Fruit fly (Drosophila melanogaster): ENCODE data around the gene Trmt61.

The Trmt61 gene

DNA sequence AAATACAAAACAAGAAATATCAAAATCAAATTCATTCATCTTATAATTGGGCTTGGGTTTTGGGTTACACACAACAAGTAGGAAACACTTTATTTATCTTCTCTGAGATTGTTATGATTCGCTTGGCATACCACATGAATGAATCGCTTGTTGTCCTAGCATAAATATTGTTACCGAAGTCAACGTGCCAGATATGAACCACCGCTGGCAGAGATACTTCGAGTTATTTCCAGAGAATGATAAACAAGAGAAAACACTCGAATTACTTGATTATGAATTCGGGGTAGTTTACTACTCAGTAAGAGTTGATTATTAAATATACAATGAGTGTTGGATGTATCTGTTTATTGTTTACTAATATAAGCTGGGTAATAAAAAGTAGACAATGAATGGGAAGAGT, 47.8 kb upstream of the Trmt61 start (continued):
- TF ChIP-seq CG34376 (GFP tag; optimal IDR thresholded peaks at IDR 0.05) (no peak), B-H2 (GFP tag; optimal IDR thresholded peaks at IDR 0.05) (no peak), sob (GFP tag; IDR thresholded peaks at IDR 0.05) (no peak), HmgZ (tag; optimal IDR thresholded peaks at IDR 0.05) (no peak), Ptx1 (GFP tag; IDR thresholded peaks at IDR 0.05) (no peak), dati (GFP tag; IDR thresholded peaks at IDR 0.05) (no peak), B-H1 (GFP tag; IDR thresholded peaks at IDR 0.05) (no peak), CG11085 (GFP tag; IDR thresholded peaks at IDR 0.05) (no peak), Lpt (GFP tag; optimal IDR thresholded peaks at IDR 0.05) (no peak), eyg (GFP tag; optimal IDR thresholded peaks at IDR 0.05) (no peak), Mes4 (GFP tag; optimal IDR thresholded peaks at IDR 0.05) (no peak), CG15601 (tag; optimal IDR thresholded peaks at IDR 0.05) (peak; percentile 79), Doc3 (GFP tag; IDR thresholded peaks at IDR 0.05; ENCODE audit: partially characterized antibody) (no peak), Antp (GFP tag; optimal IDR thresholded peaks at IDR 0.05) (no peak), toy (GFP tag; IDR thresholded peaks at IDR 0.05) (no peak), Dbx (GFP tag; IDR thresholded peaks at IDR 0.05) (no peak), CG1233 (GFP tag; optimal IDR thresholded peaks at IDR 0.05) (peak; percentile 63), CG3847 (GFP tag; IDR thresholded peaks at IDR 0.05) (no peak), al (GFP tag; IDR thresholded peaks at IDR 0.05) (no peak), tx (GFP tag; optimal IDR thresholded peaks at IDR 0.05) (no peak), tup (GFP tag; optimal IDR thresholded peaks at IDR 0.05) (no peak), CG17186 (GFP tag; optimal IDR thresholded peaks at IDR 0.05) (no peak), lmd (GFP tag; IDR thresholded peaks at IDR 0.05) (no peak), maf-S (GFP tag; optimal IDR thresholded peaks at IDR 0.05) (no peak), CG13424 (tag; optimal IDR thresholded peaks at IDR 0.05) (peak; percentile 26), CG6272 (GFP tag; IDR thresholded peaks at IDR 0.05) (no peak), CTCF (GFP tag; optimal IDR thresholded peaks at IDR 0.05) (no peak), CG5180 (GFP tag; optimal IDR thresholded peaks at IDR 0.05) (no peak), kni (GFP tag; optimal IDR thresholded peaks at IDR 0.05) (peak; percentile 18), CG10209 (GFP tag; optimal IDR thresholded peaks at IDR 0.05) (peak; percentile 19), bbx (GFP tag; IDR thresholded peaks at IDR 0.05; ENCODE audit: partially characterized antibody) (no peak), Sry-δ (GFP tag; optimal IDR thresholded peaks at IDR 0.05) (no peak), ase (GFP tag; IDR thresholded peaks at IDR 0.05) (no peak), sens-2 (GFP tag; IDR thresholded peaks at IDR 0.05) (no peak), sens (GFP tag) (peak; percentile 75), dmrt99B (tag; optimal IDR thresholded peaks at IDR 0.05) (peak; percentile 9), CG11723 (GFP tag; optimal IDR thresholded peaks at IDR 0.05) (no peak), fu2 (GFP tag; optimal IDR thresholded peaks at IDR 0.05) (no peak), dimm (GFP tag; IDR thresholded peaks at IDR 0.05) (no peak), CG7987 (GFP tag; optimal IDR thresholded peaks at IDR 0.05) (peak; percentile 65), chn (GFP tag; optimal IDR thresholded peaks at IDR 0.05) (no peak), usp (GFP tag; optimal IDR thresholded peaks at IDR 0.05) (no peak), CG7271 (tag; optimal IDR thresholded peaks at IDR 0.05) (no peak), CrebB (tag; optimal IDR thresholded peaks at IDR 0.05) (peak; percentile 54), trem (tag; optimal IDR thresholded peaks at IDR 0.05) (no peak), CG7357 (GFP tag; IDR thresholded peaks at IDR 0.05) (no peak), pho (GFP tag; optimal IDR thresholded peaks at IDR 0.05) (no peak), run (tag; optimal IDR thresholded peaks at IDR 0.05) (no peak), CG4707 (GFP tag; optimal IDR thresholded peaks at IDR 0.05) (peak; percentile 67), CG11398 (GFP tag; optimal IDR thresholded peaks at IDR 0.05) (peak; percentile 44), wek (GFP tag; optimal IDR thresholded peaks at IDR 0.05) (peak; percentile 62), gcm (GFP tag; optimal IDR thresholded peaks at IDR 0.05) (peak; percentile 52), inv (GFP tag; IDR thresholded peaks at IDR 0.05; ENCODE audit: partially characterized antibody) (no peak)
